Worm (Caenorhabditis elegans) whole organism, young adult: ENCODE measurements around the gene bgal-2.

Experiments
- C06A6.2 ChIP-seq: fragments of 200-800 bp; sonication (Bioruptor generic); conservative IDR thresholded peaks from 2 replicates; pipeline ENCODE4 v1.3.6; 2022; ENCODE audit warnings: missing genetic modification characterization, missing compliant biosample characterization
- C17E4.6 ChIP-seq: fragments of 200-800 bp; sonication (Bioruptor generic); IDR thresholded peaks from 2 replicates; pipeline ENCODE4 v1.3.6; 2022; ENCODE audit warnings: missing genetic modification reagents, missing genetic modification characterization, missing compliant biosample characterization
- F10E7.11 ChIP-seq: sonication (generic microtip); optimal IDR thresholded peaks from 2 replicates; lab custom pipeline; 2017; ENCODE audit warnings: mild to moderate bottlenecking, missing genetic modification characterization, moderate library complexity, missing compliant biosample characterization
- F37B4.10 ChIP-seq: fragments of 200-800 bp; sonication (Bioruptor generic); IDR thresholded peaks from 2 replicates; pipeline ENCODE4 v1.3.6; 2022; ENCODE audit warnings: missing genetic modification characterization, missing compliant biosample characterization
- F52B5.7 ChIP-seq: sonication (generic microtip); optimal IDR thresholded peaks from 2 replicates; lab custom pipeline; 2016; ENCODE audit warnings: mild to moderate bottlenecking, missing genetic modification characterization, missing compliant biosample characterization
- K12H6.12 ChIP-seq: fragments of 200-800 bp; sonication (Bioruptor generic); optimal IDR thresholded peaks from 2 replicates; lab custom pipeline; 2018; ENCODE audit warnings: mild to moderate bottlenecking, missing genetic modification characterization, missing compliant biosample characterization
- Y79H2A.3 ChIP-seq: fragments of 200-800 bp; sonication (Bioruptor generic); conservative IDR thresholded peaks from 2 replicates; pipeline ENCODE4 v1.3.6; 2022; ENCODE audit warnings: missing genetic modification reagents, missing genetic modification characterization, missing compliant biosample characterization
- ZK185.1 ChIP-seq: sonication (generic microtip); optimal IDR thresholded peaks from 2 replicates; lab custom pipeline; 2016; ENCODE audit warnings: mild to moderate bottlenecking, missing genetic modification characterization, missing compliant biosample characterization; ENCODE audit not compliant: poor library complexity, severe bottlenecking
- ama-1 ChIP-seq, 3 experiments: fragments of 150-350 bp in 1 of 3; sonication (generic microtip) in 2 of 3; optimal IDR thresholded peaks; 2 replicates each; lab custom pipeline; 2014 to 2018; ENCODE audit warnings: missing biosample characterization in 2 of 3, missing genetic modification characterization in 2 of 3, missing genetic modification reagents in 2 of 3
- attf-5 ChIP-seq: fragments of 200-800 bp; sonication (Bioruptor generic); optimal IDR thresholded peaks from 2 replicates; lab custom pipeline; 2018; ENCODE audit warnings: mild to moderate bottlenecking, missing genetic modification characterization, missing compliant biosample characterization
- cebp-1 ChIP-seq, 2 experiments: fragments of 200-800 bp in 1 of 2; sonication (Bioruptor generic) in 1 of 2; sonication (generic microtip) in 1 of 2; IDR thresholded peaks in 1 of 2; optimal IDR thresholded peaks in 1 of 2; 2 replicates each; pipeline versions ENCODE4 v1.3.6 to Lab custom; 2017 to 2022; ENCODE audit warnings: missing compliant biosample characterization in 2 of 2, missing genetic modification characterization in 2 of 2, mild to moderate bottlenecking in 1 of 2, missing genetic modification reagents in 1 of 2, moderate library complexity in 1 of 2
- die-1 ChIP-seq: sonication (generic microtip); optimal IDR thresholded peaks from 2 replicates; lab custom pipeline; 2016; ENCODE audit warnings: missing genotype, mild to moderate bottlenecking, missing genetic modification characterization, missing compliant biosample characterization
- dox-1 ChIP-seq: fragments of 200-800 bp; sonication (Bioruptor generic); IDR thresholded peaks from 2 replicates; pipeline ENCODE4 v1.3.6; 2022; ENCODE audit warnings: missing genetic modification reagents, missing genetic modification characterization, missing compliant biosample characterization
- egl-18 ChIP-seq: fragments of 200-800 bp; sonication (Bioruptor generic); IDR thresholded peaks from 2 replicates; pipeline ENCODE4 v1.3.6; 2022; ENCODE audit warnings: missing genetic modification reagents, missing genetic modification characterization, missing compliant biosample characterization
- egrh-3 ChIP-seq: fragments of 200-800 bp; sonication (Bioruptor generic); IDR thresholded peaks from 2 replicates; pipeline ENCODE4 v1.3.6; 2022; ENCODE audit warnings: missing genetic modification reagents, missing genetic modification characterization, missing compliant biosample characterization
- ekl-4 ChIP-seq: fragments of 200-800 bp; sonication (Bioruptor generic); IDR thresholded peaks from 2 replicates; pipeline ENCODE4 v1.3.6; 2022; ENCODE audit warnings: missing genetic modification reagents, missing genetic modification characterization, missing compliant biosample characterization
- ets-4 ChIP-seq: fragments of 200-800 bp; sonication (Bioruptor generic); optimal IDR thresholded peaks from 2 replicates; lab custom pipeline; 2018; ENCODE audit warnings: mild to moderate bottlenecking, missing genetic modification characterization, missing compliant biosample characterization
- hlh-26 ChIP-seq: fragments of 200-800 bp; sonication (Bioruptor generic); conservative IDR thresholded peaks from 2 replicates; pipeline ENCODE4 v1.3.6; 2022; ENCODE audit warnings: missing genetic modification reagents, missing genetic modification characterization, missing compliant biosample characterization
- lag-1 ChIP-seq: fragments of 200-800 bp; sonication (Bioruptor generic); IDR thresholded peaks from 2 replicates; pipeline ENCODE4 v1.3.6; 2022; ENCODE audit warnings: missing genetic modification reagents, missing genetic modification characterization, missing compliant biosample characterization
- let-607 ChIP-seq, 2 experiments: fragments of 200-800 bp in 1 of 2; sonication (Bioruptor generic) in 1 of 2; sonication (generic microtip) in 1 of 2; optimal IDR thresholded peaks; 2 replicates each; lab custom pipeline; 2016 to 2018; ENCODE audit warnings: mild to moderate bottlenecking in 2 of 2, missing compliant biosample characterization in 2 of 2, missing genetic modification characterization in 2 of 2, moderate library complexity in 2 of 2, missing genotype in 1 of 2
- lin-40 ChIP-seq: sonication (generic microtip); optimal IDR thresholded peaks from 2 replicates; lab custom pipeline; 2016; ENCODE audit warnings: missing genetic modification characterization, mild to moderate bottlenecking, missing compliant biosample characterization, missing genotype, missing genetic modification reagents
- lir-1 ChIP-seq: fragments of 200-800 bp; sonication (Bioruptor generic); conservative IDR thresholded peaks from 2 replicates; pipeline ENCODE4 v1.3.6; 2022; ENCODE audit warnings: missing genetic modification reagents, missing genetic modification characterization, missing compliant biosample characterization
- lsl-1 ChIP-seq: fragments of 200-800 bp; sonication (Bioruptor generic); optimal IDR thresholded peaks from 2 replicates; lab custom pipeline; 2018; ENCODE audit warnings: mild to moderate bottlenecking, missing genetic modification characterization, moderate library complexity, missing compliant biosample characterization
- madf-3 ChIP-seq: fragments of 200-800 bp; sonication (Bioruptor generic); IDR thresholded peaks from 2 replicates; pipeline ENCODE4 v1.3.6; 2022; ENCODE audit warnings: missing genetic modification reagents, missing genetic modification characterization, missing compliant biosample characterization
- madf-8 ChIP-seq: fragments of 200-800 bp; sonication (Bioruptor generic); conservative IDR thresholded peaks from 2 replicates; pipeline ENCODE4 v1.3.6; 2022; ENCODE audit warnings: missing genetic modification reagents, missing genetic modification characterization, missing compliant biosample characterization
- mxl-1 ChIP-seq: sonication (generic microtip); optimal IDR thresholded peaks from 2 replicates; lab custom pipeline; 2016; ENCODE audit warnings: missing genetic modification characterization, missing compliant biosample characterization
- nfya-2 ChIP-seq: fragments of 200-800 bp; sonication (Bioruptor generic); IDR thresholded peaks from 2 replicates; pipeline ENCODE4 v1.3.6; 2022; ENCODE audit warnings: missing genetic modification reagents, missing genetic modification characterization, missing compliant biosample characterization
- nhr-80 ChIP-seq: sonication (generic microtip); optimal IDR thresholded peaks from 2 replicates; lab custom pipeline; 2016; ENCODE audit warnings: missing genetic modification characterization, missing compliant biosample characterization
- nhr-90 ChIP-seq: sonication (generic microtip); optimal IDR thresholded peaks from 2 replicates; lab custom pipeline; 2016; ENCODE audit warnings: missing genotype, mild to moderate bottlenecking, missing genetic modification characterization, missing compliant biosample characterization
- rcor-1 ChIP-seq: fragments of 200-800 bp; sonication (Bioruptor generic); IDR thresholded peaks from 2 replicates; pipeline ENCODE4 v1.3.6; 2022; ENCODE audit warnings: missing genetic modification reagents, missing genetic modification characterization, missing compliant biosample characterization
- snpc-1.1 ChIP-seq: sonication (generic microtip); optimal IDR thresholded peaks from 2 replicates; lab custom pipeline; 2017; ENCODE audit warnings: missing genetic modification characterization, mild to moderate bottlenecking, missing compliant biosample characterization, antibody characterized with exemption, moderate library complexity, missing genotype, missing genetic modification reagents; ENCODE audit not compliant: insufficient read depth
- snpc-4 ChIP-seq, 5 experiments: fragments of 150-350 bp in 1 of 5; sonication (generic microtip) in 4 of 5; optimal IDR thresholded peaks; 2 replicates each; lab custom pipeline; 2014 to 2018; ENCODE audit warnings: missing genetic modification characterization in 5 of 5, missing biosample characterization in 3 of 5, antibody characterized with exemption in 2 of 5, mild to moderate bottlenecking in 2 of 5, missing compliant biosample characterization in 2 of 5, missing genotype in 2 of 5, moderate library complexity in 2 of 5, missing genetic modification reagents in 1 of 5
- somi-1 ChIP-seq: fragments of 200-800 bp; sonication (Bioruptor generic); optimal IDR thresholded peaks from 2 replicates; lab custom pipeline; 2018; ENCODE audit warnings: mild to moderate bottlenecking, missing genetic modification characterization, missing compliant biosample characterization
- tbp1 ChIP-seq: fragments of 200-800 bp; sonication (Bioruptor generic); optimal IDR thresholded peaks from 2 replicates; lab custom pipeline; 2018; ENCODE audit warnings: mild to moderate bottlenecking, missing genetic modification characterization, missing compliant biosample characterization
- unc-62 ChIP-seq: fragments of 150-350 bp; optimal IDR thresholded peaks from 2 replicates; lab custom pipeline; 2014; ENCODE audit warnings: missing biosample characterization, missing genetic modification reagents, missing genetic modification characterization
- zfh-2 ChIP-seq: fragments of 200-800 bp; sonication (Bioruptor generic); conservative IDR thresholded peaks from 2 replicates; pipeline ENCODE4 v1.3.6; 2022; ENCODE audit warnings: missing genetic modification reagents, missing genetic modification characterization, missing compliant biosample characterization
- ztf-18 ChIP-seq: sonication (generic microtip); optimal IDR thresholded peaks from 2 replicates; lab custom pipeline; 2016; ENCODE audit warnings: missing genotype, mild to moderate bottlenecking, missing genetic modification characterization, missing compliant biosample characterization
- ztf-22 ChIP-seq: fragments of 200-800 bp; sonication (Bioruptor generic); optimal IDR thresholded peaks from 2 replicates; lab custom pipeline; 2018; ENCODE audit warnings: mild to moderate bottlenecking, missing genetic modification characterization, moderate library complexity, missing compliant biosample characterization
- ztf-26 ChIP-seq: sonication (generic microtip); optimal IDR thresholded peaks from 2 replicates; lab custom pipeline; 2017; ENCODE audit warnings: missing genetic modification characterization, missing compliant biosample characterization
- ztf-28 ChIP-seq: fragments of 200-800 bp; sonication (Bioruptor generic); IDR thresholded peaks from 2 replicates; pipeline ENCODE4 v1.3.6; 2022; ENCODE audit warnings: missing genetic modification reagents, missing genetic modification characterization, missing compliant biosample characterization

The bgal-2 gene

ce11 chrX:6743853-6744346 is 40.3 kb upstream of the bgal-2 start (continued):
- TF ChIP-seq cebp-1 (GFP tag; IDR thresholded peaks at IDR 0.05; lab: Robert Waterston, UW) (peak; percentile 79; the same call in 1 of the 2 replicates), cebp-1 (tag; optimal IDR thresholded peaks at IDR 0.05; lab: Kevin White, UChicago) (peak; percentile 93), rcor-1 (GFP tag; lab: Robert Waterston, UW) (peak; percentile 54), F10E7.11 (tag; lab: Kevin White, UChicago) (peak; percentile 60), mxl-1 (tag; lab: Kevin White, UChicago) (no peak), C17E4.6 (GFP tag; lab: Robert Waterston, UW) (peak; percentile 79), attf-5 (GFP tag; lab: Kevin White, UChicago) (peak; percentile 70), nfya-2 (GFP tag; lab: Robert Waterston, UW) (no peak), egl-18 (GFP tag; lab: Robert Waterston, UW) (no peak), unc-62 (GFP tag; lab: Kevin White, UChicago) (peak; percentile 42), ztf-28 (no peak), let-607 (tag; optimal IDR thresholded peaks at IDR 0.05; lab: Kevin White, UChicago) (peak; percentile 37 to 60), nhr-80 (tag; lab: Kevin White, UChicago) (peak; percentile 81), lin-40 (peak; percentile 92), F37B4.10 (GFP tag; lab: Robert Waterston, UW) (no peak), madf-3 (GFP tag; lab: Robert Waterston, UW) (0 out of 2 replicates have a peak, but pooled peaks have one; percentile 45), ztf-26 (tag; lab: Kevin White, UChicago) (peak; percentile 97), nhr-90 (tag; lab: Kevin White, UChicago) (peak; percentile 82), tbp1 (peak; percentile 69), zfh-2 (GFP tag; lab: Robert Waterston, UW) (peak; percentile 45), ztf-18 (peak; percentile 32), F52B5.7 (tag; lab: Kevin White, UChicago) (peak; percentile 74), C06A6.2 (GFP tag; lab: Robert Waterston, UW) (peak; percentile 88), snpc-4 (GFP tag; optimal IDR thresholded peaks at IDR 0.05; lab: Kevin White, UChicago) (no peak), snpc-4 (tag; optimal IDR thresholded peaks at IDR 0.05; lab: Kevin White, UChicago) (peak; percentile 11 to 67 (median 41)), die-1 (tag; lab: Kevin White, UChicago) (peak; percentile 71), egrh-3 (peak; percentile 8; the same call in 1 of the 2 replicates), snpc-1.1 (no peak), ets-4 (GFP tag; lab: Kevin White, UChicago) (no peak), ztf-22 (GFP tag; lab: Kevin White, UChicago) (peak; percentile 94), lir-1 (peak; percentile 52; the same call in 1 of the 2 replicates), lsl-1 (GFP tag; lab: Kevin White, UChicago) (no peak), K12H6.12 (tag; lab: Kevin White, UChicago) (peak; percentile 71), ekl-4 (GFP tag; lab: Robert Waterston, UW) (peak; percentile 76), Y79H2A.3 (GFP tag; lab: Robert Waterston, UW) (peak; percentile 74; the same call in 1 of the 2 replicates), somi-1 (GFP tag; lab: Kevin White, UChicago) (peak; percentile 97)
- TF ChIP-seq, all 124 proteins: peak for 70

- TF ChIP-seq nhr-80 (tag; lab: Kevin White, UChicago) (peak; percentile 93), madf-8 (no peak), hlh-26 (no peak), dox-1 (GFP tag; lab: Robert Waterston, UW) (peak; percentile 42), ets-4 (GFP tag; lab: Kevin White, UChicago) (no peak), ama-1 (optimal IDR thresholded peaks at IDR 0.05; lab: Kevin White, UChicago) (peak; percentile 12), ama-1 (GFP tag; optimal IDR thresholded peaks at IDR 0.05; lab: Kevin White, UChicago) (no peak), lag-1 (GFP tag; lab: Robert Waterston, UW) (0 out of 2 replicates have a peak, but pooled peaks have one; percentile 5), let-607 (tag; optimal IDR thresholded peaks at IDR 0.05; lab: Kevin White, UChicago) (peak in 1 of 2 experiments; percentile 30), ZK185.1 (tag; lab: Kevin White, UChicago) (peak; percentile 56)
These were observed 39.7 kb upstream of the bgal-2 start for ce11 chrX:6744537-6744936.
